Fruit fly (Drosophila melanogaster): Measurements from ENCODE around the gene AdipoR.
A peak's percentile ranks its signal among the peaks of the same experiment; 100 is the strongest.

The AdipoR gene

dm6 chr3R:22582981-22583380 lies 35.3 kb upstream of the AdipoR start, which contains the start of gene Dph5 (continued):
- TF ChIP-seq CG1603 (tag; optimal IDR thresholded peaks at IDR 0.05) (peak; percentile 23), aop (GFP tag; IDR thresholded peaks at IDR 0.05) (no peak), ERR (GFP tag; optimal IDR thresholded peaks at IDR 0.05) (no peak), cwo (GFP tag; optimal IDR thresholded peaks at IDR 0.05) (peak; percentile 44), CG10147 (GFP tag; optimal IDR thresholded peaks at IDR 0.05) (no peak), chinmo (GFP tag; IDR thresholded peaks at IDR 0.05; ENCODE audit: partially characterized antibody) (0 out of 4 replicates have a peak, but pooled peaks have one; percentile 7), CG3163 (GFP tag; optimal IDR thresholded peaks at IDR 0.05) (no peak), CG2889 (GFP tag; IDR thresholded peaks at IDR 0.05) (no peak), CG9797 (GFP tag; optimal IDR thresholded peaks at IDR 0.05) (peak; percentile 55), CG6272 (GFP tag; IDR thresholded peaks at IDR 0.05) (no peak), CG15011 (GFP tag; optimal IDR thresholded peaks at IDR 0.05) (no peak), MTF-1 (GFP tag; optimal IDR thresholded peaks at IDR 0.05; ENCODE audit: borderline replicate concordance) (no peak), CG18599 (GFP tag; optimal IDR thresholded peaks at IDR 0.05) (no peak), Sry-β (GFP tag; optimal IDR thresholded peaks at IDR 0.05) (no peak), CG1529 (GFP tag; optimal IDR thresholded peaks at IDR 0.05) (no peak), gcm2 (GFP tag; optimal IDR thresholded peaks at IDR 0.05) (no peak), CG33557 (GFP tag; optimal IDR thresholded peaks at IDR 0.05) (no peak), tio (GFP tag; optimal IDR thresholded peaks at IDR 0.05) (no peak), fd3F (GFP tag; optimal IDR thresholded peaks at IDR 0.05) (no peak), Med (GFP tag) (peak; percentile 37), lilli (GFP tag; optimal IDR thresholded peaks at IDR 0.05) (no peak), tgo (GFP tag; IDR thresholded peaks at IDR 0.05) (no peak), Dll (GFP tag; IDR thresholded peaks at IDR 0.05; ENCODE audit: partially characterized antibody) (0 out of 4 replicates have a peak, but pooled peaks have one; percentile 11), CG4328 (GFP tag; optimal IDR thresholded peaks at IDR 0.05) (no peak), CG18476 (GFP tag; optimal IDR thresholded peaks at IDR 0.05) (no peak), CG14667 (GFP tag; IDR thresholded peaks at IDR 0.05) (no peak), CG8290 (GFP tag; optimal IDR thresholded peaks at IDR 0.05) (no peak), CG8290 (tag; optimal IDR thresholded peaks at IDR 0.05) (no peak), cas (GFP tag; IDR thresholded peaks at IDR 0.05) (no peak), jumu (GFP tag; optimal IDR thresholded peaks at IDR 0.05) (no peak), da (GFP tag; optimal IDR thresholded peaks at IDR 0.05) (no peak), CG4424 (GFP tag; optimal IDR thresholded peaks at IDR 0.05) (no peak), NfI (GFP tag; optimal IDR thresholded peaks at IDR 0.05) (no peak), dm (GFP tag; optimal IDR thresholded peaks at IDR 0.05) (peak; percentile 86), vvl (GFP tag; IDR thresholded peaks at IDR 0.05) (no peak), kah (GFP tag; optimal IDR thresholded peaks at IDR 0.05) (no peak)

dm6 chr3R:22580546-22580945 lies 32.9 kb upstream of the AdipoR start, which contains the start of gene CSN6:
Gene CSN6, plus strand, starts transcription at chr3R:22580773.
- TF ChIP-seq Hr78 (GFP tag; optimal IDR thresholded peaks at IDR 0.05) = no peak
- TF ChIP-seq btn (GFP tag; optimal IDR thresholded peaks at IDR 0.05) = no peak
- peak; percentile 53 for TF ChIP-seq CG12659 (GFP tag; optimal IDR thresholded peaks at IDR 0.05)
- TF ChIP-seq BEAF-32 (GFP tag; optimal IDR thresholded peaks at IDR 0.05) = peak; percentile 79
- no peak for TF ChIP-seq NK7.1 (GFP tag; optimal IDR thresholded peaks at IDR 0.05)
- TF ChIP-seq Hr39 (optimal IDR thresholded peaks at IDR 0.05) = no peak
- TF ChIP-seq Trl (optimal IDR thresholded peaks at IDR 0.05) = no peak
- TF ChIP-seq Trl (GFP tag; optimal IDR thresholded peaks at IDR 0.05) = no peak
- no peak for TF ChIP-seq B-H2 (GFP tag; optimal IDR thresholded peaks at IDR 0.05)
- TF ChIP-seq lilli (GFP tag; optimal IDR thresholded peaks at IDR 0.05) = peak; percentile 10
- TF ChIP-seq sug (tag; optimal IDR thresholded peaks at IDR 0.05) = peak; percentile 53
- peak; percentile 4 for TF ChIP-seq zfh2 (GFP tag; optimal IDR thresholded peaks at IDR 0.05)
- TF ChIP-seq chn (GFP tag; optimal IDR thresholded peaks at IDR 0.05) = no peak
- peak; percentile 94 for TF ChIP-seq tna (GFP tag; IDR thresholded peaks at IDR 0.05; ENCODE audit: partially characterized antibody)
- no peak for TF ChIP-seq nerfin-1 (tag; optimal IDR thresholded peaks at IDR 0.05)
- peak; percentile 35 for TF ChIP-seq bcd (GFP tag; optimal IDR thresholded peaks at IDR 0.05)
- no peak for TF ChIP-seq D (optimal IDR thresholded peaks at IDR 0.05)
- no peak for TF ChIP-seq D (GFP tag; optimal IDR thresholded peaks at IDR 0.05)
- TF ChIP-seq CG10321 (GFP tag; IDR thresholded peaks at IDR 0.05) = no peak
